Fruit fly (Drosophila melanogaster) whole organism, pupa: ENCODE results near the gene Or85a.

ENCODE experiments used
- CG13204 ChIP-seq: fragments of 200-800 bp; sonication (Bioruptor generic); optimal IDR thresholded peaks from 2 replicates; lab custom pipeline; 2018; ENCODE audit warnings: missing biosample characterization, mild to moderate bottlenecking, missing genetic modification characterization, moderate library complexity
- CG8159 ChIP-seq: fragments of 200-800 bp; sonication (Bioruptor generic); optimal IDR thresholded peaks from 3 replicates; lab custom pipeline; 2018; ENCODE audit warnings: missing biosample characterization, mild to moderate bottlenecking, missing genetic modification characterization, moderate library complexity

DNA sequence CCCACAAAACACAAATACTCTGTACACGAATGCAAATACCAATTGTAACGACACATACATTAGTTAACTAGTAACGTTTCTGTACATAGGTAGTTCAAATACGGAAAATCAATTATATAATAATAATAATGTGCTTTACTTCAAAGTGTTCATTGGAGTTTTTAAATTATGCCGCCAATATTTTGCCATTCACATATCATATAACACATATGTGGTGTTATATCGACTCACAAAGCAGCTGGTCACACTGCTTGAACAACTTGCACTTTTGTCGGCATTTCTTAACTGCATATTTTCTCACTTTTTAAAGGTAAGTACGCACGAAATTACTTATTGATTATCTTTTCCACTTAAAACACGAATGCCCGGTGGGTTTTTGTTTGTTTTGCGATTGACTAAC is 22.6 kb downstream of the Or85a start, which contains the start of gene DppIII:
- TF ChIP-seq CG8159 (tag; lab: Kevin White, UChicago) (no peak), CG13204 (GFP tag; lab: Kevin White, UChicago) (no peak)
